Worm (Caenorhabditis elegans): Measurements from ENCODE around the gene toca-1.

toca-1 gene

DNA sequence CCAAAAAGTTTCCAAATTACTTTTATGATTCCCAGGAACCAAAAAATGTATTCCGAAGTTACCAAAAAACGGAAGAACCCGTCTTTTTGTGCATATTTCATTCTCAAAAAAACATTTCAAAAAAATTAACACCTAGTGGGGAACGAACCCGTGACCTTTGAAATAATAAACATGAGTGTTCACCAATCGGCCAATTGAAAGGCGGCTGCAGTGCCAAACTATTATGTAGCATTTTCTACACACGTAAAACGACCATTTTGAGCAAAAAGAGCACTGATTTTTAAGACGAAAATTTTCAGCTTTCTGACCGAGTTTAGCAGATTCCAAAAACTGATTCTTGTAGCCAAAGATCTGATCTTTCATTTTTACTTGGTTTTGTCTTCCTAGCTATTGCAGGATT is 30.3 kb downstream of the toca-1 start:
- TF ChIP-seq ceh-36 (tag; optimal IDR thresholded peaks at IDR 0.05) (no peak), scrt-1 (GFP tag; IDR thresholded peaks at IDR 0.05) (no peak), tbx-37 (GFP tag; conservative IDR thresholded peaks at IDR 0.05) (no peak), ets-7 (tag; optimal IDR thresholded peaks at IDR 0.05) (no peak), tbx-11 (GFP tag; IDR thresholded peaks at IDR 0.05) (no peak), hmg-4 (GFP tag; optimal IDR thresholded peaks at IDR 0.05) (no peak), sea-1 (GFP tag; conservative IDR thresholded peaks at IDR 0.05) (no peak), flt-1 (GFP tag; IDR thresholded peaks at IDR 0.05) (no peak), aly-1 (tag; optimal IDR thresholded peaks at IDR 0.05) (no peak), B0310.2 (tag; optimal IDR thresholded peaks at IDR 0.05) (no peak), hmbx-1 (tag; optimal IDR thresholded peaks at IDR 0.05) (no peak), ceh-13 (GFP tag; optimal IDR thresholded peaks at IDR 0.05) (no peak), hnd-1 (tag; optimal IDR thresholded peaks at IDR 0.05) (no peak), tra-4 (tag; optimal IDR thresholded peaks at IDR 0.05) (no peak), ama-1 (optimal IDR thresholded peaks at IDR 0.05) (no peak), pes-1 (GFP tag; IDR thresholded peaks at IDR 0.05) (no peak), F13C5.2 (tag; optimal IDR thresholded peaks at IDR 0.05) (no peak)

DNA sequence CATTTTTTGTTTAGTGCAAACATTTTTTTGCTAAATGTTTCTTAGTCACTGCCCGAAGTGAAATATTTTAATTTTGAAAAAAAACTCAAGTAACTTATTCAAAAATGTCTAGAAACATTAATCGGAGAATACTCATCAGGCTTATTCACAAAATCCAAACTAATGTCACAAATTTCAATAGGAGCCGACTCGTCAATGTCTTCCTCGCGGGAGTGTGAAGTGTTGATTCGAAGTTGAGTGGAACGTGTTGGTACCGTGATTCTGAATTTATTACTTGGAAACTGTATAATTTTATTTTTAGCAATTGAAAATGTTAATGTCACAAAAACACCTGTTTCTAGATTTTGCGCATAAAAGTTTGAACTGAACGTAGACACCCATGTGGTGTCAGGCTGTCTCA is 31.7 kb downstream of the toca-1 start:
- TF ChIP-seq ceh-36 (tag; optimal IDR thresholded peaks at IDR 0.05) = no peak
- no peak for TF ChIP-seq hmbx-1 (tag; optimal IDR thresholded peaks at IDR 0.05)
- TF ChIP-seq flt-1 (GFP tag; IDR thresholded peaks at IDR 0.05) = no peak
- no peak for TF ChIP-seq sea-1 (GFP tag; conservative IDR thresholded peaks at IDR 0.05)
- TF ChIP-seq aly-1 (tag; optimal IDR thresholded peaks at IDR 0.05) = no peak
- TF ChIP-seq tra-4 (tag; optimal IDR thresholded peaks at IDR 0.05) = no peak
- TF ChIP-seq B0310.2 (tag; optimal IDR thresholded peaks at IDR 0.05) = no peak
- no peak for TF ChIP-seq hmg-4 (GFP tag; optimal IDR thresholded peaks at IDR 0.05)
- TF ChIP-seq scrt-1 (GFP tag; IDR thresholded peaks at IDR 0.05) = no peak
- TF ChIP-seq tbx-37 (GFP tag; conservative IDR thresholded peaks at IDR 0.05) = no peak
- no peak for TF ChIP-seq tbx-11 (GFP tag; IDR thresholded peaks at IDR 0.05)
- TF ChIP-seq ama-1 (optimal IDR thresholded peaks at IDR 0.05) = no peak
- TF ChIP-seq pes-1 (GFP tag; IDR thresholded peaks at IDR 0.05) = no peak
- TF ChIP-seq hnd-1 (tag; optimal IDR thresholded peaks at IDR 0.05) = no peak
- TF ChIP-seq F13C5.2 (tag; optimal IDR thresholded peaks at IDR 0.05) = no peak
- TF ChIP-seq ceh-13 (GFP tag; optimal IDR thresholded peaks at IDR 0.05) = no peak
- no peak for TF ChIP-seq ets-7 (tag; optimal IDR thresholded peaks at IDR 0.05)

DNA sequence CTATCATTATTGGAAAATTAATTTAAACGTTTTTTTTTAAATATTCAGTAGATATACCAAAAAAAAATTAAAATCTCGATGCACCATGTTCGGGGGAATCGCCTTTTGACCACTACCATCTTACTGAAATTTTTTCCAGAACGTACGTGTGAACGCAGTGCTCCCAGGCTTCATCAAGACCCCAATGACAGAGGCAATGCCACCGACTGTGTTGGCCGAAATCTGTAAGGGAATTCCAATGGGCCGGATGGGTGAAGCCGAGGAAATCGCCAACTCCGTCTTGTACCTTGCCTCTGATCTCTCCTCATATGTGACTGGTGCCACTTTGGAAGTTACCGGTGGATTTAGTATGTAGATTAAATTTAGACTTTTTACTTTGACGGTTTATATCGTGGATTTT is 32.5 kb downstream of the toca-1 start:
- TF ChIP-seq tra-4 (tag; optimal IDR thresholded peaks at IDR 0.05) (no peak), hmg-4 (GFP tag; optimal IDR thresholded peaks at IDR 0.05) (no peak), sea-1 (GFP tag; conservative IDR thresholded peaks at IDR 0.05) (no peak), pes-1 (GFP tag; IDR thresholded peaks at IDR 0.05) (no peak), F13C5.2 (tag; optimal IDR thresholded peaks at IDR 0.05) (no peak), ceh-36 (tag; optimal IDR thresholded peaks at IDR 0.05) (no peak), flt-1 (GFP tag; IDR thresholded peaks at IDR 0.05) (no peak), tbx-11 (GFP tag; IDR thresholded peaks at IDR 0.05) (no peak), scrt-1 (GFP tag; IDR thresholded peaks at IDR 0.05) (no peak), hmbx-1 (tag; optimal IDR thresholded peaks at IDR 0.05) (no peak)

DNA sequence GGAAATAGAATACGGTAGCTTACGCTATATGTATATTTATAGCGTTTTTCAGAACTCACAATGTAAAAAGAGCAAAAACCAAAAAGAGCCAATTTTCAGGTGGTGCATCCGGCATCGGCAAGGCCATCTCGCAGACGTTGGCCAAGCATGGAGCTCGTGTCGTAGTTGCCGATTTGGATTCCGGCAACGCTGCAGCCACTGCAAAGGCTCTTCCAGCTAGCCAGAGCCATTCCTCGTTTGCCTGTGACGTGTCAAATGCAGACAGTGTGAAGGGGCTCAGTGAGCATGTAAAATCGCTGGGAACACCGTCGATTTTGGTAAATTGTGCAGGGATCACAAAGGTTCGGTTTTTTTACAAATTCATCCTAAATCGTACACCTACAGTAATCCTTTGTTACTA is 34.2 kb downstream of the toca-1 start:
- TF ChIP-seq tbx-11 (GFP tag; IDR thresholded peaks at IDR 0.05) (no peak), hnd-1 (tag; optimal IDR thresholded peaks at IDR 0.05) (no peak), ceh-36 (tag; optimal IDR thresholded peaks at IDR 0.05) (no peak), aly-1 (tag; optimal IDR thresholded peaks at IDR 0.05) (no peak), ets-7 (tag; optimal IDR thresholded peaks at IDR 0.05) (no peak), scrt-1 (GFP tag; IDR thresholded peaks at IDR 0.05) (no peak), pes-1 (GFP tag; IDR thresholded peaks at IDR 0.05) (no peak), B0310.2 (tag; optimal IDR thresholded peaks at IDR 0.05) (no peak), ama-1 (optimal IDR thresholded peaks at IDR 0.05) (no peak), ceh-13 (GFP tag; optimal IDR thresholded peaks at IDR 0.05) (no peak), tra-4 (tag; optimal IDR thresholded peaks at IDR 0.05) (no peak), F13C5.2 (tag; optimal IDR thresholded peaks at IDR 0.05) (no peak), sea-1 (GFP tag; conservative IDR thresholded peaks at IDR 0.05) (no peak), hmbx-1 (tag; optimal IDR thresholded peaks at IDR 0.05) (no peak), hmg-4 (GFP tag; optimal IDR thresholded peaks at IDR 0.05) (no peak), tbx-37 (GFP tag; conservative IDR thresholded peaks at IDR 0.05) (no peak), flt-1 (GFP tag; IDR thresholded peaks at IDR 0.05) (no peak)

DNA sequence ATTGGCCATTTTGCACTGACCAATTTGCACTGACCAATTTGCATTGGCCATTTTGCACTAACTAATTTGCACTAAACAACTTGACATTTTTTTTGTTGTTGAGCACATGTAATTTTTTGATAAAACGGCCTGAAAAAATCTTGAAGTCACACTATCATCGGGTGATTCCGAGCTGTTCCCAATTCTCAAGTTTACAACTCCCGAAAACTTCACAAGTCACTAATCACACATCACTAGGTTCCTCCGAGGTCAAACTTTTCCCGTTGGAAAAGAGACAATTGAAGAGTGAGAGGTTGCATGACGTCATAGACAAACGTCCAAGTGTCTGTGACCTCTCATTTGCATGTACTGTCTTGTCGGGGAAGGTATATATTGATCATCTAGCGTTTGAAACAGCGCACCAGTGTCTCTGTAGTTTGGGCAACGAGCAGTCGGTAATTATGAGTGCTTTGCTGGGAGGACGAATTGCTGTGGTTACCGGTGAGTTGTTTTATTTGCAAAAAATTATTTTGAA is 35.1 kb downstream of the toca-1 start, which contains the start of the genes D1005.10 and dhs-25:
TSS of gene D1005.10 (minus strand) at position 51 of the 514 bp plus-strand sequence.
TSS of gene dhs-25 (plus strand) at position 398 of the 514 bp plus-strand sequence.
- TF ChIP-seq tbx-11 (GFP tag; IDR thresholded peaks at IDR 0.05) = no peak
- TF ChIP-seq sea-1 (GFP tag; conservative IDR thresholded peaks at IDR 0.05) = no peak
- no peak for TF ChIP-seq scrt-1 (GFP tag; IDR thresholded peaks at IDR 0.05)
- no peak for TF ChIP-seq B0310.2 (tag; optimal IDR thresholded peaks at IDR 0.05)
- no peak for TF ChIP-seq tbx-37 (GFP tag; conservative IDR thresholded peaks at IDR 0.05)
- TF ChIP-seq ceh-13 (GFP tag; optimal IDR thresholded peaks at IDR 0.05) = no peak
- no peak for TF ChIP-seq ceh-36 (tag; optimal IDR thresholded peaks at IDR 0.05)
- TF ChIP-seq tra-4 (tag; optimal IDR thresholded peaks at IDR 0.05) = no peak
- no peak for TF ChIP-seq flt-1 (GFP tag; IDR thresholded peaks at IDR 0.05)
- TF ChIP-seq hmbx-1 (tag; optimal IDR thresholded peaks at IDR 0.05) = no peak
- TF ChIP-seq F13C5.2 (tag; optimal IDR thresholded peaks at IDR 0.05) = no peak
- no peak for TF ChIP-seq pes-1 (GFP tag; IDR thresholded peaks at IDR 0.05)
- TF ChIP-seq ets-7 (tag; optimal IDR thresholded peaks at IDR 0.05) = no peak
- TF ChIP-seq hnd-1 (tag; optimal IDR thresholded peaks at IDR 0.05) = no peak
- no peak for TF ChIP-seq hmg-4 (GFP tag; optimal IDR thresholded peaks at IDR 0.05)

DNA sequence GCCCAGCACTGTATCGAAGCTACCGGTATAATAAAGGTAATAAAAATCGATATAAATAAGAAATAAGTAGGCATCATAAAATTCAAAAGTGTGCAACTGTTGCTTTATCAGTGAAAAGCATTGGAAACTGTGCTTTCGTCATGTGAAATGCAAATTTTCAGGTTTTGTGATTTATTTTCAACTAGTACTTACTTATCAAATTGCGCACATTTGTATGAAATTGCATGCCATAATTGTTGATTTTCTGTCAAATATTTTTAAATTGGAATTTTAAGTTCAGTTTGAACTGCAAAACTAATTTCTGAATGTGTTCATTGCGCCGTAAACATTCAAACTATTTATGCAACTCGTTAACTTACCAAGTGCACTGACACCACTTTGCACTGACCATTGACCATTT is 35.6 kb downstream of the toca-1 start, which contains the start of gene D1005.4:
TSS of gene D1005.4 (minus strand) at position 101 of the 400 bp plus-strand sequence.
- TF ChIP-seq flt-1 (GFP tag; IDR thresholded peaks at IDR 0.05) (no peak), tbx-11 (GFP tag; IDR thresholded peaks at IDR 0.05) (no peak), hmg-4 (GFP tag; optimal IDR thresholded peaks at IDR 0.05) (no peak), ets-7 (tag; optimal IDR thresholded peaks at IDR 0.05) (no peak), hnd-1 (tag; optimal IDR thresholded peaks at IDR 0.05) (no peak), tbx-37 (GFP tag; conservative IDR thresholded peaks at IDR 0.05) (no peak)

DNA sequence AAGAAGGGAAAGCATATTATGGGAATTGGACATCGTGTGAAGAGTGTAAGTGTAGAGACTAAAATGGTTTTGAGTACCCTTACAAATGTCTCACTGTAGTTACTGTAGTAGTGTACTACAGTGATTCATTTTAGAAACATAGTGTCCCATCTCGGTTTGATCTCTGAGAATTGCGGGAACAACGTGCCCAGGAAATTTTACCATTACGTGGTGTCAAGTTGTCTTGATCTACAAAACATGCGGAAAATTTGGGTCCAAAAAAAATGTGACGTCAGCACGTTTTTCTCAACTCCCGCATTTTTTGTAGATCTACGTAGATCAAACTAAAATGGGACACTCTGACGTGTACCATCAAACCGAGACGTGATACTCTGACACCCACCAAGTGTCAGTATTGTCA is 38.1 kb downstream of the toca-1 start:
- TF ChIP-seq F13C5.2 (tag; optimal IDR thresholded peaks at IDR 0.05) (no peak), B0310.2 (tag; optimal IDR thresholded peaks at IDR 0.05) (no peak), hmg-4 (GFP tag; optimal IDR thresholded peaks at IDR 0.05) (no peak)

Data from whole organism, early embryonic.